Fruit fly (Drosophila melanogaster): ENCODE measurements around the gene CG43218.
A peak's percentile ranks its signal among the peaks of the same experiment; 100 is the strongest.

CG43218 gene

DNA sequence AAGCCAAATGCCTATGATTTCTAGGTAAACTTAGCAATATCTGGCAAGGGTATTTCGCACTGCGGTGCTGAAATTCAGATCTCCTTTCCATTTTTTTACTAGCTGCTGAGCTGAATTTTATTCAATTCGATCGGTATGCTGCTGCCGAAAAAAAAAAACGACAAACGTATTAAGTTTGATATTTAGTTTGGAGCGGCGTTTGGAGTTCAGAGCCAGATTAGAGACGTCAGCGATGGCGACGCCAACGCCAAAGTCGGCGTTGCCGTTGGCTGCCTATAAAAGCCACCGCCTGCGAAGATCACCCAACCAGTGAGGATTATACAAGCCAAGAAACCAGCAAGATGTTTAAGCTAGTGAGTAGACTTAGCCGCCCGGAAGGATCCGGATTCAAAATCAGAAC is 42.5 kb downstream of the CG43218 start, which contains the start of gene Cpr78Cc:
Gene Cpr78Cc (plus strand): TSS at position 301 of the 400 bp plus-strand sequence.
- TF ChIP-seq Pif1B (GFP tag; optimal IDR thresholded peaks at IDR 0.05) (no peak), rn (GFP tag; IDR thresholded peaks at IDR 0.05) (no peak), Snoo (tag; optimal IDR thresholded peaks at IDR 0.05) (no peak), CG8159 (tag; optimal IDR thresholded peaks at IDR 0.05) (no peak), D1 (tag; optimal IDR thresholded peaks at IDR 0.05) (no peak), CG14655 (GFP tag; optimal IDR thresholded peaks at IDR 0.05) (no peak), CG13204 (GFP tag; optimal IDR thresholded peaks at IDR 0.05) (no peak), gl (tag; optimal IDR thresholded peaks at IDR 0.05) (no peak), Ets98B (GFP tag; IDR thresholded peaks at IDR 0.05) (no peak), CG34367 (tag; optimal IDR thresholded peaks at IDR 0.05) (no peak)

dm6 chr3L:21301737-21302487 is 44.1 kb downstream of the CG43218 start:
- TF ChIP-seq CG8159 (tag; optimal IDR thresholded peaks at IDR 0.05) (peak; percentile 67), EcR (GFP tag; optimal IDR thresholded peaks at IDR 0.05) (peak; percentile 91), CG4496 (GFP tag; IDR thresholded peaks at IDR 0.05) (no peak), CG9948 (tag; optimal IDR thresholded peaks at IDR 0.05) (peak; percentile 8), CG14655 (GFP tag; optimal IDR thresholded peaks at IDR 0.05) (no peak), CG15710 (tag; optimal IDR thresholded peaks at IDR 0.05) (peak; percentile 51)

DNA sequence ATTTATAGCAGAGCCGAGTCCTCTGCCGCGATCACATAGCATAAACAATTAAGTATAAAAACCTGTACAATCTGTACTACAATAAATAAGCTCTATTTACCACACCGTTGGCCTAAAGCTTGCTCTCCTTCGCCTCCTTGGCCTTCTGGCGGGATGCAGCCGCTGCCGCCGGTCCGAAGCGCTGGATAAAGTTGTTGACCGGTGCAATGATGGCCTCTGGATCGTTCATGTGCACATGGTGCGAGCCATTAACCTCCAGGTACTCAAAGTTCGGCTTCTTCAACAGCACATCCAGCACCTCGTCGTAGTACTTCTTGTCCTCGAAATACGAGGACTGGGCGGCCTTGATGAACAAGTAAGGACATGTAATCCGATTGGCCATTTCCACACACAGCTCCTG is 44.7 kb downstream of the CG43218 start:
- TF ChIP-seq CG15710 (tag; optimal IDR thresholded peaks at IDR 0.05): no peak
- TF ChIP-seq CG13204 (GFP tag; optimal IDR thresholded peaks at IDR 0.05): peak; percentile 9
- TF ChIP-seq CG14655 (GFP tag; optimal IDR thresholded peaks at IDR 0.05): no peak
- peak; percentile 96 for TF ChIP-seq EcR (GFP tag; optimal IDR thresholded peaks at IDR 0.05)

DNA sequence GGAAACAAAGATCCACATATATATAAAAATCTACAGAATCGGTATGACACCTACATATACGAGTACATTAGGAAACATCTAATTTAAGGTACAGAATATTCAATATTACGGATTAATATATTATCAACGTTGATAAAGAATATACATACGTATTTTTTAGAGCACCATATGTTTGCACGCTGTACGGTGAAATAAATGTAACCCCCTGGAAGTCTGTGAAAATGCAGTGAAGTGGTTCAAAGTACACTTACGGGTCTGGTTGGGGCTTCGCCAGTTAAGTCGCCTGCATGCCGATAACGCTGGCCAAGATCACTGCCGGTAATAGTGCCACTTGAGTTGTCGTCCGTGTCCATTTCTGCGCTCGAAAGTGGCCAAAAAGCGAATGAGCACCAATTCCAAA is 45.8 kb downstream of the CG43218 start:
- TF ChIP-seq CG17806 (tag; optimal IDR thresholded peaks at IDR 0.05) (no peak), rn (GFP tag; IDR thresholded peaks at IDR 0.05) (no peak), CG4496 (GFP tag; IDR thresholded peaks at IDR 0.05) (no peak), CG14655 (GFP tag; optimal IDR thresholded peaks at IDR 0.05) (no peak), D1 (tag; optimal IDR thresholded peaks at IDR 0.05) (no peak), Pif1A (GFP tag; optimal IDR thresholded peaks at IDR 0.05) (no peak), EcR (GFP tag; optimal IDR thresholded peaks at IDR 0.05) (no peak), CG34367 (tag; optimal IDR thresholded peaks at IDR 0.05) (no peak), Ets98B (GFP tag; IDR thresholded peaks at IDR 0.05) (no peak), CG13204 (GFP tag; optimal IDR thresholded peaks at IDR 0.05) (no peak), CG8159 (tag; optimal IDR thresholded peaks at IDR 0.05) (no peak), CG15710 (tag; optimal IDR thresholded peaks at IDR 0.05) (no peak), Pif1B (GFP tag; optimal IDR thresholded peaks at IDR 0.05) (no peak)

- TF ChIP-seq CG8159 (tag; optimal IDR thresholded peaks at IDR 0.05) (peak; percentile 100), CG4496 (GFP tag; IDR thresholded peaks at IDR 0.05) (peak; percentile 99), CG13204 (GFP tag; optimal IDR thresholded peaks at IDR 0.05) (peak; percentile 99), CG14655 (GFP tag; optimal IDR thresholded peaks at IDR 0.05) (peak; percentile 99), Snoo (tag; optimal IDR thresholded peaks at IDR 0.05) (peak; percentile 99), Ets98B (GFP tag; IDR thresholded peaks at IDR 0.05) (peak; percentile 99), fd96Ca (GFP tag; IDR thresholded peaks at IDR 0.05) (peak; percentile 97), CG34367 (tag; optimal IDR thresholded peaks at IDR 0.05) (peak; percentile 100), EcR (GFP tag; optimal IDR thresholded peaks at IDR 0.05) (peak; percentile 87), CG32121 (GFP tag; IDR thresholded peaks at IDR 0.05) (peak; percentile 99), rn (GFP tag; IDR thresholded peaks at IDR 0.05) (peak; percentile 96), CG8301 (tag; optimal IDR thresholded peaks at IDR 0.05) (peak; percentile 99), Pif1A (GFP tag; optimal IDR thresholded peaks at IDR 0.05) (peak; percentile 100), D1 (tag; optimal IDR thresholded peaks at IDR 0.05) (peak; percentile 99), Pif1B (GFP tag; optimal IDR thresholded peaks at IDR 0.05) (peak; percentile 99), CG12605 (GFP tag; IDR thresholded peaks at IDR 0.05) (peak; percentile 100), CG9948 (tag; optimal IDR thresholded peaks at IDR 0.05) (peak; percentile 99), CG15710 (tag; optimal IDR thresholded peaks at IDR 0.05) (peak; percentile 100), gl (tag; optimal IDR thresholded peaks at IDR 0.05) (peak; percentile 99), CG10348 (GFP tag; IDR thresholded peaks at IDR 0.05) (peak; percentile 71; the same call in 1 of the 2 replicates), CG17806 (tag; optimal IDR thresholded peaks at IDR 0.05) (peak; percentile 100)
These were observed 46.6 kb downstream of the CG43218 start, which contains the start of the genes CG11309 and CG7632 for dm6 chr3L:21304400-21304799. TSS of gene CG11309 (minus strand) at chr3L:21304658. TSS of gene CG7632 (plus strand) at chr3L:21304697.

Measured in whole organism, pupa.